Fruit fly (Drosophila melanogaster) whole organism, wandering third instar larva: ENCODE measurements around the gene Polr3A.
A peak's percentile ranks its signal among the peaks of the same experiment; 100 is the strongest.

Source experiments
- CG32264 ChIP-seq: fragments of 200-800 bp; sonication (Bioruptor generic); optimal IDR thresholded peaks from 2 replicates; lab custom pipeline; 2016; ENCODE audit warnings: missing biosample characterization, missing genetic modification characterization
- CrebA ChIP-seq: fragments of 200-800 bp; sonication (Bioruptor generic); optimal IDR thresholded peaks from 2 replicates; lab custom pipeline; 2016; ENCODE audit warnings: missing biosample characterization, mild to moderate bottlenecking, missing genetic modification characterization, borderline replicate concordance
- Dif ChIP-seq: fragments of 200-275, 200-300 bp; sonication (Bioruptor generic); optimal IDR thresholded peaks from 2 replicates; lab custom pipeline; 2018; ENCODE audit warnings: missing biosample characterization, missing genetic modification characterization; ENCODE audit not compliant: partially characterized antibody
- GATAd ChIP-seq: sonication (Bioruptor generic); optimal IDR thresholded peaks from 2 replicates; lab custom pipeline; 2016; ENCODE audit warnings: missing biosample characterization, missing genetic modification characterization
- HLH106 ChIP-seq: fragments of 200-800 bp; optimal IDR thresholded peaks from 3 replicates; lab custom pipeline; 2019; ENCODE audit warnings: missing biosample characterization, mild to moderate bottlenecking, missing genetic modification characterization, moderate library complexity
- Hnf4 ChIP-seq: fragments of 200-800 bp; sonication (Bioruptor generic); optimal IDR thresholded peaks from 2 replicates; lab custom pipeline; 2016; ENCODE audit warnings: missing biosample characterization, mild to moderate bottlenecking, missing genetic modification characterization
- Hr78 ChIP-seq: fragments of >200 bp; optimal IDR thresholded peaks from 2 replicates; lab custom pipeline; 2017; ENCODE audit warnings: missing biosample characterization, missing genetic modification characterization
- Jra ChIP-seq: sonication (Bioruptor generic); optimal IDR thresholded peaks from 2 replicates; lab custom pipeline; 2016; ENCODE audit warnings: missing biosample characterization, missing genetic modification characterization
- Mio ChIP-seq: sonication (Bioruptor generic); optimal IDR thresholded peaks from 2 replicates; lab custom pipeline; 2016; ENCODE audit warnings: missing biosample characterization, missing genetic modification characterization
- Myc ChIP-seq: fragments of >200 bp; optimal IDR thresholded peaks from 2 replicates; lab custom pipeline; 2017
- N ChIP-seq: fragments of >200 bp; optimal IDR thresholded peaks from 2 replicates; lab custom pipeline; 2018; ENCODE audit warnings: missing biosample characterization, missing external identifiers, missing genetic modification characterization
- OdsH ChIP-seq: fragments of 200-800 bp; sonication (Bioruptor generic); optimal IDR thresholded peaks from 2 replicates; lab custom pipeline; 2016; ENCODE audit warnings: missing biosample characterization, mild to moderate bottlenecking, missing genetic modification characterization
- Rel ChIP-seq, 2 experiments: fragments of 200-800 bp; sonication (Bioruptor generic) in 1 of 2; optimal IDR thresholded peaks; 2 replicates in 1 of 2; 3 replicates in 1 of 2; lab custom pipeline; 2016 to 2019; ENCODE audit warnings: mild to moderate bottlenecking in 2 of 2, missing biosample characterization in 2 of 2, missing genetic modification characterization in 2 of 2, moderate library complexity in 1 of 2
- Sp1 ChIP-seq: fragments of 200-800 bp; sonication (Bioruptor generic); optimal IDR thresholded peaks from 3 replicates; lab custom pipeline; 2019; ENCODE audit warnings: missing biosample characterization, mild to moderate bottlenecking, missing genetic modification characterization, moderate library complexity
- br ChIP-seq: fragments of 200-800 bp; sonication (Bioruptor generic); optimal IDR thresholded peaks from 2 replicates; lab custom pipeline; 2016; ENCODE audit warnings: missing biosample characterization, missing genetic modification characterization
- brk ChIP-seq: fragments of 200-800 bp; sonication (Bioruptor generic); optimal IDR thresholded peaks from 2 replicates; lab custom pipeline; 2016; ENCODE audit warnings: missing biosample characterization, mild to moderate bottlenecking, missing genetic modification characterization
- dl ChIP-seq, 2 experiments: fragments of 175-275, 200-275 bp in 1 of 2; fragments of 200-275 bp in 1 of 2; sonication (Bioruptor generic); optimal IDR thresholded peaks; lab custom pipeline; 2018; ENCODE audit warnings: mild to moderate bottlenecking in 2 of 2, missing biosample characterization in 2 of 2, missing genetic modification characterization in 2 of 2, moderate library complexity in 2 of 2; ENCODE audit not compliant: partially characterized antibody in 2 of 2, insufficient read depth in 1 of 2
- dsf ChIP-seq: sonication (Bioruptor generic); optimal IDR thresholded peaks from 2 replicates; lab custom pipeline; 2016; ENCODE audit warnings: missing biosample characterization, missing genetic modification characterization, borderline replicate concordance
- foxo ChIP-seq, 2 experiments: fragments of 200-800 bp; sonication (Bioruptor generic); optimal IDR thresholded peaks; 2 replicates in 1 of 2; 3 replicates in 1 of 2; lab custom pipeline; 2016 to 2017; ENCODE audit warnings: missing biosample characterization in 2 of 2, missing genetic modification characterization in 2 of 2
- h ChIP-seq: fragments of 200-800 bp; sonication (Bioruptor generic); optimal IDR thresholded peaks from 3 replicates; lab custom pipeline; 2016; ENCODE audit warnings: missing biosample characterization, mild to moderate bottlenecking, missing genetic modification characterization
- jim ChIP-seq: fragments of 175-275, 200-325 bp; sonication (Bioruptor generic); optimal IDR thresholded peaks from 2 replicates; lab custom pipeline; 2016; ENCODE audit warnings: missing biosample characterization, mild to moderate bottlenecking, missing genetic modification characterization
- psq ChIP-seq: fragments of 200-800 bp; sonication (Bioruptor generic); optimal IDR thresholded peaks from 3 replicates; lab custom pipeline; 2017; ENCODE audit warnings: missing biosample characterization, mild to moderate bottlenecking, missing genetic modification characterization, moderate library complexity
- rgr ChIP-seq: fragments of 200-800 bp; sonication (Bioruptor generic); optimal IDR thresholded peaks from 3 replicates; lab custom pipeline; 2016; ENCODE audit warnings: missing biosample characterization, mild to moderate bottlenecking, missing genetic modification characterization
- sage ChIP-seq: fragments of 200-800 bp; sonication (Bioruptor generic); optimal IDR thresholded peaks from 2 replicates; lab custom pipeline; 2016; ENCODE audit warnings: missing biosample characterization, mild to moderate bottlenecking, missing genetic modification characterization
- sv ChIP-seq: fragments of 200-800 bp; sonication (Bioruptor generic); optimal IDR thresholded peaks from 3 replicates; lab custom pipeline; 2016; ENCODE audit warnings: missing biosample characterization, missing genetic modification characterization
- tai ChIP-seq: sonication (Bioruptor generic); optimal IDR thresholded peaks from 2 replicates; lab custom pipeline; 2016; ENCODE audit warnings: missing biosample characterization, missing genetic modification characterization
- usp ChIP-seq: fragments of >200 bp; optimal IDR thresholded peaks from 2 replicates; lab custom pipeline; 2017; ENCODE audit warnings: missing biosample characterization, missing genetic modification characterization
- woc ChIP-seq: sonication (Bioruptor generic); optimal IDR thresholded peaks from 2 replicates; lab custom pipeline; 2016; ENCODE audit warnings: missing biosample characterization, mild to moderate bottlenecking, missing genetic modification characterization

Polr3A gene

dm6 chrX:15740288-15740726 is 22.4 kb upstream of the Polr3A start (continued):
- TF ChIP-seq dl (GFP tag; optimal IDR thresholded peaks at IDR 0.05; lab: Kevin White, UChicago; ENCODE audit: insufficient read depth in 1 of 2, partially characterized antibody in 2 of 2) (no peak), foxo (GFP tag; optimal IDR thresholded peaks at IDR 0.05; lab: Kevin White, UChicago) (peak; percentile 49 to 85)

- TF ChIP-seq GATAd (GFP tag; lab: Kevin White, UChicago) (no peak), Rel (GFP tag; optimal IDR thresholded peaks at IDR 0.05; lab: Kevin White, UChicago) (no peak), Rel (tag; optimal IDR thresholded peaks at IDR 0.05; lab: Kevin White, UChicago) (no peak), rgr (GFP tag; lab: Kevin White, UChicago) (no peak), Mio (GFP tag; lab: Kevin White, UChicago) (no peak), usp (GFP tag; lab: Kevin White, UChicago) (no peak), sv (GFP tag; lab: Kevin White, UChicago) (no peak), CG32264 (GFP tag; lab: Kevin White, UChicago) (no peak), br (GFP tag; lab: Kevin White, UChicago) (no peak), CrebA (GFP tag; lab: Kevin White, UChicago) (no peak), N (GFP tag; lab: Kevin White, UChicago) (no peak), Myc (lab: Kevin White, UChicago) (no peak), brk (GFP tag; lab: Kevin White, UChicago) (no peak), tai (GFP tag; lab: Kevin White, UChicago) (no peak), sage (GFP tag; lab: Kevin White, UChicago) (no peak), foxo (GFP tag; optimal IDR thresholded peaks at IDR 0.05; lab: Kevin White, UChicago) (no peak)
These were observed 21.9 kb upstream of the Polr3A start for dm6 chrX:15740881-15741280.

- TF ChIP-seq Myc (lab: Kevin White, UChicago) (peak; percentile 74), Rel (GFP tag; optimal IDR thresholded peaks at IDR 0.05; lab: Kevin White, UChicago) (no peak), Rel (tag; optimal IDR thresholded peaks at IDR 0.05; lab: Kevin White, UChicago) (peak; percentile 11), woc (peak; percentile 16), Hnf4 (GFP tag; lab: Kevin White, UChicago) (no peak), GATAd (GFP tag; lab: Kevin White, UChicago) (no peak), h (GFP tag; lab: Kevin White, UChicago) (no peak), Mio (GFP tag; lab: Kevin White, UChicago) (no peak), HLH106 (tag; lab: Kevin White, UChicago) (peak; percentile 21), jim (GFP tag; lab: Kevin White, UChicago) (no peak), psq (peak; percentile 18), Hr78 (no peak), Sp1 (GFP tag; lab: Kevin White, UChicago) (peak; percentile 4)
- TF ChIP-seq, all 38 proteins: peak for 6
These were observed 16.7 kb upstream of the Polr3A start, which contains the start of the genes CG8944 and CCT6 for dm6 chrX:15745905-15746681. Gene CG8944, minus strand, starts transcription at chrX:15746231. Gene CCT6, plus strand, starts transcription at chrX:15746648.

DNA sequence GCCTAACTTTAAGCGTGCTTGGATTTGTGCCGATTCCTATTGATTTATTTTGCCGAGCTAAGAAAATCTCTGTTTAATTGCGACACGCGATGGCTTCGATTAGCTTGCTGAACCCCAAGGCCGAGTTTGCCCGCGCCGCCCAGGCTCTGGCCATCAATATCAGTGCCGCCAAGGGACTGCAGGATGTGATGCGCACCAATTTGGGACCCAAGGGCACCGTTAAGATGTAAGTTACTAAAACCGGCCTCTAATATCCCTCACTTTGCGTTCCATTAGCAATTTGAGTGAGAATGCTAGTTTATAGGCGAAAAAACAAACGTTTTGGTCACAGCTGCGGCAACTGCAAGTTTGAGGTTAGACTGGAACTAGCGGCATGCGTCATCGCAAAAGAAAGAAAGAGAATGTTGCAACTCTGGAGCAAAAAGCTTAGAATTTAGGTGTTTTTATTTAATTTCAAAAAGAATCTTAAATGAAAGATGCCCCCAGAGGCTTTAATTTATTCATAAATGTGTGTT is 16.0 kb upstream of the Polr3A start:
- TF ChIP-seq N (GFP tag; lab: Kevin White, UChicago) (no peak), Hnf4 (GFP tag; lab: Kevin White, UChicago) (no peak), Jra (GFP tag; lab: Kevin White, UChicago) (peak; percentile 68), Mio (GFP tag; lab: Kevin White, UChicago) (no peak), OdsH (no peak)

dm6 chrX:15748945-15749344 is 13.8 kb upstream of the Polr3A start, which contains the start of gene Mvd:
Gene Mvd, plus strand, starts transcription at chrX:15749166.
- TF ChIP-seq dsf (GFP tag; lab: Kevin White, UChicago) (no peak), h (GFP tag; lab: Kevin White, UChicago) (no peak), rgr (GFP tag; lab: Kevin White, UChicago) (no peak), N (GFP tag; lab: Kevin White, UChicago) (no peak), Dif (GFP tag; lab: Kevin White, UChicago) (no peak), Rel (GFP tag; optimal IDR thresholded peaks at IDR 0.05; lab: Kevin White, UChicago) (no peak), Rel (tag; optimal IDR thresholded peaks at IDR 0.05; lab: Kevin White, UChicago) (peak; percentile 99)
